Fruit fly (Drosophila melanogaster): Measurements from ENCODE around the gene lmgB.

Gene lmgB

dm6 chr2L:8528318-8528717 is at the start of gene lmgB, which contains the start of gene lmgA (continued):
- TF ChIP-seq Opbp (GFP tag; IDR thresholded peaks at IDR 0.05; ENCODE audit: partially characterized antibody): peak; percentile 88
- TF ChIP-seq Bgb (GFP tag; IDR thresholded peaks at IDR 0.05; ENCODE audit: partially characterized antibody): peak; percentile 86
- TF ChIP-seq CG4707 (GFP tag; optimal IDR thresholded peaks at IDR 0.05): no peak
- no peak for TF ChIP-seq Ets97D (GFP tag; optimal IDR thresholded peaks at IDR 0.05)
- TF ChIP-seq NC2α (GFP tag; optimal IDR thresholded peaks at IDR 0.05): no peak
- TF ChIP-seq CG32772 (GFP tag; IDR thresholded peaks at IDR 0.05): no peak
- TF ChIP-seq CG10565 (GFP tag; optimal IDR thresholded peaks at IDR 0.05): no peak
- TF ChIP-seq CG16813 (GFP tag; IDR thresholded peaks at IDR 0.05; ENCODE audit: partially characterized antibody): peak; percentile 92
- peak; percentile 66 for TF ChIP-seq CG1603 (tag; optimal IDR thresholded peaks at IDR 0.05)
- TF ChIP-seq zen (tag; optimal IDR thresholded peaks at IDR 0.05): peak; percentile 50
- TF ChIP-seq rib (GFP tag; IDR thresholded peaks at IDR 0.05): peak; percentile 49; the same call in 1 of the 2 replicates
- peak; percentile 41; the same call in 1 of the 2 replicates for TF ChIP-seq vvl (GFP tag; IDR thresholded peaks at IDR 0.05)
- peak; percentile 33 for TF ChIP-seq CG13123 (GFP tag; optimal IDR thresholded peaks at IDR 0.05)
- peak in 1 of 2 experiments; percentile 29 for TF ChIP-seq Pdp1 (GFP tag; optimal IDR thresholded peaks at IDR 0.05)
- TF ChIP-seq CG10654 (GFP tag; optimal IDR thresholded peaks at IDR 0.05): peak; percentile 60
- no peak for TF ChIP-seq wek (GFP tag; optimal IDR thresholded peaks at IDR 0.05)
- TF ChIP-seq Doc3 (GFP tag; IDR thresholded peaks at IDR 0.05; ENCODE audit: partially characterized antibody): peak; percentile 79
- peak; percentile 76 for TF ChIP-seq Rfx (GFP tag; IDR thresholded peaks at IDR 0.05)
- peak; percentile 15 for TF ChIP-seq CG17359 (tag; optimal IDR thresholded peaks at IDR 0.05)
- peak; percentile 76 for TF ChIP-seq CG9932 (GFP tag; IDR thresholded peaks at IDR 0.05)
- peak; percentile 82 for TF ChIP-seq CG2129 (GFP tag; IDR thresholded peaks at IDR 0.05; ENCODE audit: partially characterized antibody)
- peak; percentile 15 for TF ChIP-seq NfI (GFP tag; optimal IDR thresholded peaks at IDR 0.05)
- TF ChIP-seq sisA (GFP tag; IDR thresholded peaks at IDR 0.05): peak; percentile 55; the same call in 1 of the 2 replicates
- TF ChIP-seq nerfin-2 (GFP tag; IDR thresholded peaks at IDR 0.05; ENCODE audit: partially characterized antibody): peak; percentile 91
- no peak for TF ChIP-seq B-H1 (GFP tag; IDR thresholded peaks at IDR 0.05)
- no peak for TF ChIP-seq CG17912 (GFP tag; optimal IDR thresholded peaks at IDR 0.05)
- peak; percentile 83 for TF ChIP-seq unc-4 (GFP tag; IDR thresholded peaks at IDR 0.05; ENCODE audit: partially characterized antibody)
- TF ChIP-seq CG18619 (GFP tag; optimal IDR thresholded peaks at IDR 0.05): no peak
- peak; percentile 36 for TF ChIP-seq CG15269 (tag; optimal IDR thresholded peaks at IDR 0.05)
- TF ChIP-seq z (GFP tag; IDR thresholded peaks at IDR 0.05): no peak
- no peak for TF ChIP-seq Hand (GFP tag; optimal IDR thresholded peaks at IDR 0.05)
- TF ChIP-seq shn (GFP tag; optimal IDR thresholded peaks at IDR 0.05): peak; percentile 16
- no peak for TF ChIP-seq CG14965 (GFP tag; optimal IDR thresholded peaks at IDR 0.05; ENCODE audit: borderline replicate concordance)
- TF ChIP-seq PHDP (tag; optimal IDR thresholded peaks at IDR 0.05): peak; percentile 1
- TF ChIP-seq corto (GFP tag; optimal IDR thresholded peaks at IDR 0.05): peak; percentile 35
- no peak for TF ChIP-seq CG10543 (GFP tag; optimal IDR thresholded peaks at IDR 0.05)
- peak; percentile 33; the same call in 1 of the 2 replicates for TF ChIP-seq H2.0 (GFP tag; IDR thresholded peaks at IDR 0.05)
- TF ChIP-seq CG14050 (GFP tag; IDR thresholded peaks at IDR 0.05): no peak
- peak; percentile 89 for TF ChIP-seq CG8290 (GFP tag; optimal IDR thresholded peaks at IDR 0.05)
- peak; percentile 45 to 74 for TF ChIP-seq CG8290 (tag; optimal IDR thresholded peaks at IDR 0.05)
- no peak for TF ChIP-seq C15 (GFP tag; IDR thresholded peaks at IDR 0.05)
- TF ChIP-seq CG4404 (GFP tag; IDR thresholded peaks at IDR 0.05): no peak
- TF ChIP-seq Dek (tag; optimal IDR thresholded peaks at IDR 0.05): peak; percentile 41
- TF ChIP-seq E2f1 (GFP tag; IDR thresholded peaks at IDR 0.05): 0 out of 2 replicates have a peak, but pooled peaks have one; percentile 23
- no peak for TF ChIP-seq exex (tag; optimal IDR thresholded peaks at IDR 0.05)
- TF ChIP-seq pan (optimal IDR thresholded peaks at IDR 0.05): no peak
- peak in 1 of 2 experiments; percentile 47 for TF ChIP-seq pan (GFP tag; optimal IDR thresholded peaks at IDR 0.05 in 1 of 2, IDR thresholded peaks at IDR 0.05 in 1 of 2)
- peak; percentile 40; the same call in 1 of the 2 replicates for TF ChIP-seq HLH3B (GFP tag; IDR thresholded peaks at IDR 0.05)
- TF ChIP-seq tup (GFP tag; optimal IDR thresholded peaks at IDR 0.05): peak; percentile 40
- TF ChIP-seq Dref (GFP tag; IDR thresholded peaks at IDR 0.05): peak; percentile 97
